Worm (Caenorhabditis elegans) whole organism, late embryonic: ENCODE results near the gene nep-24.
A peak's percentile ranks its signal among the peaks of the same experiment; 100 is the strongest.

Experiments
- C08G9.2 ChIP-seq: sonication (generic microtip); optimal IDR thresholded peaks from 2 replicates; lab custom pipeline; 2016; ENCODE audit warnings: mild to moderate bottlenecking, missing genetic modification characterization, moderate library complexity, missing compliant biosample characterization
- K02D7.2 ChIP-seq: sonication (generic microtip); optimal IDR thresholded peaks from 2 replicates; lab custom pipeline; 2017; ENCODE audit warnings: mild to moderate bottlenecking, missing genetic modification characterization, missing compliant biosample characterization
- K09A11.1 ChIP-seq: sonication (generic microtip); optimal IDR thresholded peaks from 2 replicates; lab custom pipeline; 2017; ENCODE audit warnings: antibody characterized with exemption, mild to moderate bottlenecking, missing genetic modification characterization, missing compliant biosample characterization; ENCODE audit not compliant: insufficient read depth
- T23F11.4 ChIP-seq: fragments of 200-800 bp; sonication (Bioruptor generic); optimal IDR thresholded peaks from 2 replicates; lab custom pipeline; 2018; ENCODE audit warnings: mild to moderate bottlenecking, missing genetic modification characterization, missing compliant biosample characterization
- ahr-1 ChIP-seq: sonication (generic microtip); optimal IDR thresholded peaks from 2 replicates; lab custom pipeline; 2016; ENCODE audit warnings: missing genetic modification characterization, missing compliant biosample characterization
- ama-1 ChIP-seq: fragments of 150-350 bp; optimal IDR thresholded peaks from 2 replicates; lab custom pipeline; 2014
- ceh-14 ChIP-seq: sonication (generic microtip); optimal IDR thresholded peaks from 2 replicates; lab custom pipeline; 2016; ENCODE audit warnings: missing genotype, missing genetic modification characterization, missing compliant biosample characterization
- ceh-18 ChIP-seq: sonication (generic microtip); optimal IDR thresholded peaks from 2 replicates; lab custom pipeline; 2016; ENCODE audit warnings: missing genetic modification characterization, missing compliant biosample characterization
- ceh-19 ChIP-seq: fragments of 200-800 bp; sonication (Bioruptor generic); optimal IDR thresholded peaks from 2 replicates; lab custom pipeline; 2018; ENCODE audit warnings: mild to moderate bottlenecking, missing genetic modification characterization, missing compliant biosample characterization
- ceh-2 ChIP-seq: sonication (generic microtip); optimal IDR thresholded peaks from 2 replicates; lab custom pipeline; 2016; ENCODE audit warnings: missing genotype, missing genetic modification characterization, missing compliant biosample characterization
- ceh-30 ChIP-seq: fragments of 150-350 bp; optimal IDR thresholded peaks from 2 replicates; lab custom pipeline; 2014; ENCODE audit warnings: missing biosample characterization, missing genetic modification characterization
- ceh-31 ChIP-seq: sonication (generic microtip); optimal IDR thresholded peaks from 2 replicates; lab custom pipeline; 2016; ENCODE audit warnings: missing genetic modification characterization, missing compliant biosample characterization
- ceh-45 ChIP-seq: fragments of 200-800 bp; sonication (Bioruptor generic); IDR thresholded peaks from 2 replicates; pipeline ENCODE4 v1.3.6; 2022; ENCODE audit warnings: missing genetic modification reagents, missing genetic modification characterization, missing compliant biosample characterization
- ceh-48 ChIP-seq: sonication (generic microtip); optimal IDR thresholded peaks from 2 replicates; lab custom pipeline; 2016; ENCODE audit warnings: missing genetic modification characterization, inconsistent platforms, missing compliant biosample characterization
- che-1 ChIP-seq: sonication (generic microtip); optimal IDR thresholded peaks from 2 replicates; lab custom pipeline; 2016; ENCODE audit warnings: mild to moderate bottlenecking, missing genetic modification characterization, missing compliant biosample characterization
- dve-1 ChIP-seq: sonication (generic microtip); optimal IDR thresholded peaks from 2 replicates; lab custom pipeline; 2017; ENCODE audit warnings: antibody characterized with exemption, mild to moderate bottlenecking, missing genetic modification characterization, missing compliant biosample characterization
- elt-2 ChIP-seq: sonication (generic microtip); optimal IDR thresholded peaks from 2 replicates; lab custom pipeline; 2016; ENCODE audit warnings: missing genetic modification reagents, missing genetic modification characterization, missing compliant biosample characterization
- elt-4 ChIP-seq: sonication (generic microtip); optimal IDR thresholded peaks from 2 replicates; lab custom pipeline; 2016; ENCODE audit warnings: missing genetic modification characterization, missing compliant biosample characterization
- eyg-1 ChIP-seq: sonication (generic microtip); optimal IDR thresholded peaks from 2 replicates; lab custom pipeline; 2016; ENCODE audit warnings: missing genotype, missing genetic modification characterization, missing compliant biosample characterization
- fkh-10 ChIP-seq: fragments of 150-350 bp; optimal IDR thresholded peaks from 2 replicates; lab custom pipeline; 2014; ENCODE audit warnings: missing biosample characterization, missing genetic modification reagents, missing genetic modification characterization
- fkh-6 ChIP-seq: sonication (generic microtip); optimal IDR thresholded peaks from 2 replicates; lab custom pipeline; 2016; ENCODE audit warnings: missing genetic modification characterization, missing compliant biosample characterization
- hlh-13 ChIP-seq: fragments of 200-800 bp; sonication (Bioruptor generic); optimal IDR thresholded peaks from 2 replicates; lab custom pipeline; 2018; ENCODE audit warnings: mild to moderate bottlenecking, missing genetic modification characterization, missing compliant biosample characterization
- hlh-30 ChIP-seq: sonication (generic microtip); optimal IDR thresholded peaks from 2 replicates; lab custom pipeline; 2017; ENCODE audit warnings: antibody characterized with exemption, missing genetic modification characterization, missing compliant biosample characterization; ENCODE audit not compliant: insufficient read depth
- hlh-8 ChIP-seq: sonication (generic microtip); optimal IDR thresholded peaks from 2 replicates; lab custom pipeline; 2016; ENCODE audit warnings: missing genotype, missing genetic modification characterization, missing compliant biosample characterization
- lim-6 ChIP-seq: sonication (generic microtip); optimal IDR thresholded peaks from 2 replicates; lab custom pipeline; 2016; ENCODE audit warnings: missing genetic modification characterization, missing compliant biosample characterization
- lin-11 ChIP-seq: fragments of 200-800 bp; sonication (Bioruptor generic); optimal IDR thresholded peaks from 2 replicates; lab custom pipeline; 2018; ENCODE audit warnings: mild to moderate bottlenecking, missing genetic modification characterization, missing compliant biosample characterization
- mec-3 ChIP-seq: sonication (generic microtip); optimal IDR thresholded peaks from 2 replicates; lab custom pipeline; 2016; ENCODE audit warnings: borderline replicate concordance, missing genetic modification characterization, missing compliant biosample characterization
- nfya-1 ChIP-seq: sonication (generic microtip); optimal IDR thresholded peaks from 2 replicates; lab custom pipeline; 2017; ENCODE audit warnings: missing genetic modification characterization, mild to moderate bottlenecking, missing compliant biosample characterization, antibody characterized with exemption, moderate library complexity
- nhr-11 ChIP-seq: fragments of 150-350 bp; optimal IDR thresholded peaks from 2 replicates; lab custom pipeline; 2014; ENCODE audit warnings: missing biosample characterization, missing genetic modification characterization
- nhr-232 ChIP-seq: sonication (generic microtip); optimal IDR thresholded peaks from 2 replicates; lab custom pipeline; 2016; ENCODE audit warnings: missing genetic modification characterization, missing compliant biosample characterization
- npax-4 ChIP-seq: sonication (generic microtip); optimal IDR thresholded peaks from 2 replicates; lab custom pipeline; 2016; ENCODE audit warnings: missing genetic modification characterization, missing compliant biosample characterization
- odd-2 ChIP-seq: sonication (generic microtip); optimal IDR thresholded peaks from 2 replicates; lab custom pipeline; 2017; ENCODE audit warnings: antibody characterized with exemption, mild to moderate bottlenecking, missing genetic modification characterization, missing compliant biosample characterization
- ref-2 ChIP-seq: sonication (generic microtip); optimal IDR thresholded peaks from 2 replicates; lab custom pipeline; 2016; ENCODE audit warnings: missing genetic modification characterization, missing compliant biosample characterization
- rnt-1 ChIP-seq: sonication (generic microtip); optimal IDR thresholded peaks from 2 replicates; lab custom pipeline; 2016; ENCODE audit warnings: missing genetic modification characterization, missing compliant biosample characterization
- sox-4 ChIP-seq: sonication (generic microtip); optimal IDR thresholded peaks from 2 replicates; lab custom pipeline; 2017; ENCODE audit warnings: mild to moderate bottlenecking, missing genetic modification characterization, inconsistent platforms, missing compliant biosample characterization
- tbx-7 ChIP-seq: sonication (generic microtip); optimal IDR thresholded peaks from 2 replicates; lab custom pipeline; 2016; ENCODE audit warnings: missing genotype, missing genetic modification characterization, missing compliant biosample characterization
- ttx-3 ChIP-seq: sonication (generic microtip); optimal IDR thresholded peaks from 2 replicates; lab custom pipeline; 2016; ENCODE audit warnings: missing genetic modification reagents, missing genetic modification characterization, missing compliant biosample characterization
- unc-3 ChIP-seq, 2 experiments: fragments of 200-800 bp in 1 of 2; sonication (Bioruptor generic) in 1 of 2; sonication (generic microtip) in 1 of 2; conservative IDR thresholded peaks in 1 of 2; optimal IDR thresholded peaks in 1 of 2; 2 replicates each; pipeline versions ENCODE4 v1.3.6 to Lab custom; 2016 to 2022; ENCODE audit warnings: missing compliant biosample characterization in 2 of 2, missing genetic modification characterization in 2 of 2, missing genetic modification reagents in 1 of 2
- unc-86 ChIP-seq: sonication (generic microtip); optimal IDR thresholded peaks from 2 replicates; lab custom pipeline; 2016; ENCODE audit warnings: missing genetic modification characterization, missing compliant biosample characterization
- zip-5 ChIP-seq: sonication (generic microtip); optimal IDR thresholded peaks from 2 replicates; lab custom pipeline; 2016; ENCODE audit warnings: missing genetic modification characterization, missing compliant biosample characterization

Gene nep-24

ce11 chrIV:16946746-16947145 is 22.6 kb downstream of the nep-24 start, which contains the start of the genes Y116A8C.9 and arf-6 (continued):
- no peak for TF ChIP-seq unc-3 (GFP tag; conservative IDR thresholded peaks at IDR 0.05; lab: Robert Waterston, UW)
- peak; percentile 53 for TF ChIP-seq unc-3 (tag; optimal IDR thresholded peaks at IDR 0.05; lab: Kevin White, UChicago)
- peak; percentile 75 for TF ChIP-seq elt-2
- no peak for TF ChIP-seq eyg-1
- TF ChIP-seq ceh-19 (GFP tag; lab: Kevin White, UChicago): peak; percentile 68
- peak; percentile 22 for TF ChIP-seq C08G9.2 (tag; lab: Kevin White, UChicago)
- TF ChIP-seq rnt-1: peak; percentile 24
- peak; percentile 68 for TF ChIP-seq ttx-3 (tag; lab: Kevin White, UChicago)
- TF ChIP-seq fkh-10 (GFP tag; lab: Kevin White, UChicago): no peak
- TF ChIP-seq hlh-13 (GFP tag; lab: Kevin White, UChicago): peak; percentile 7
- TF ChIP-seq T23F11.4 (GFP tag; lab: Kevin White, UChicago): peak; percentile 54
- peak; percentile 61 for TF ChIP-seq ceh-31
- TF ChIP-seq ceh-2 (tag; lab: Kevin White, UChicago): peak; percentile 56
- peak; percentile 36 for TF ChIP-seq tbx-7 (tag; lab: Kevin White, UChicago)
- TF ChIP-seq odd-2 (tag; lab: Kevin White, UChicago): no peak
- TF ChIP-seq sox-4: peak; percentile 68
- peak; percentile 22 for TF ChIP-seq hlh-8
- peak; percentile 69 for TF ChIP-seq unc-86
- peak; percentile 48 for TF ChIP-seq hlh-30
- TF ChIP-seq zip-5: peak; percentile 43
- TF ChIP-seq lim-6 (tag; lab: Kevin White, UChicago): peak; percentile 41
- TF ChIP-seq K02D7.2 (tag; lab: Kevin White, UChicago): peak; percentile 54
- TF ChIP-seq ahr-1 (tag; lab: Kevin White, UChicago): peak; percentile 62
- TF ChIP-seq ref-2: peak; percentile 1
- peak; percentile 55 for TF ChIP-seq nfya-1 (tag; lab: Kevin White, UChicago)
- no peak for TF ChIP-seq ceh-45 (GFP tag; lab: Robert Waterston, UW)
- no peak for TF ChIP-seq nhr-11 (tag; lab: Kevin White, UChicago)
- TF ChIP-seq dve-1 (tag; lab: Kevin White, UChicago): no peak
- TF ChIP-seq che-1 (tag; lab: Kevin White, UChicago): peak; percentile 29
- TF ChIP-seq ceh-48: peak; percentile 92
- peak; percentile 6 for TF ChIP-seq npax-4
- TF ChIP-seq ceh-14 (tag; lab: Kevin White, UChicago): peak; percentile 32
- TF ChIP-seq ceh-18 (tag; lab: Kevin White, UChicago): no peak
- TF ChIP-seq, all 69 proteins: peak for 40

- TF ChIP-seq ama-1 (lab: Kevin White, UChicago) (no peak), hlh-13 (GFP tag; lab: Kevin White, UChicago) (no peak), ceh-30 (tag; lab: Kevin White, UChicago) (no peak), sox-4 (no peak), K09A11.1 (tag; lab: Kevin White, UChicago) (no peak), lin-11 (tag; lab: Kevin White, UChicago) (no peak), ttx-3 (tag; lab: Kevin White, UChicago) (no peak), unc-86 (no peak), mec-3 (tag; lab: Kevin White, UChicago) (no peak), lim-6 (tag; lab: Kevin White, UChicago) (no peak), fkh-6 (tag; lab: Kevin White, UChicago) (no peak), odd-2 (tag; lab: Kevin White, UChicago) (no peak), nhr-232 (tag; lab: Kevin White, UChicago) (no peak), T23F11.4 (GFP tag; lab: Kevin White, UChicago) (no peak), elt-4 (tag; lab: Kevin White, UChicago) (no peak)
- TF ChIP-seq, all 69 proteins: peak for 0
Measured at ce11 chrIV:16949767-16950166, 25.6 kb downstream of the nep-24 start, which contains the start of gene rad-54.B. TSS of gene rad-54.B (plus strand) at chrIV:16950067.
